Fruit fly (Drosophila melanogaster) whole organism, embryonic: Measurements from ENCODE around the gene CG14718.

Experiments used
- CG10543 ChIP-seq: fragments of 200-800 bp; sonication (Bioruptor generic); optimal IDR thresholded peaks from 3 replicates; lab custom pipeline; 2017; ENCODE audit warnings: missing biosample characterization, mild to moderate bottlenecking, missing genetic modification characterization, moderate library complexity
- CG11247 ChIP-seq: fragments of 200-800 bp; sonication (Bioruptor generic); IDR thresholded peaks from 2 replicates; pipeline ENCODE4 v1.3.6; 2022; ENCODE audit warnings: missing biosample characterization, missing genetic modification characterization
- CG13624 ChIP-seq: fragments of 200-800 bp; sonication (Bioruptor generic); optimal IDR thresholded peaks from 2 replicates; lab custom pipeline; 2016; ENCODE audit warnings: missing biosample characterization, missing genetic modification characterization
- CG15601 ChIP-seq: fragments of 200-800 bp; sonication (Bioruptor generic); optimal IDR thresholded peaks from 3 replicates; lab custom pipeline; 2019; ENCODE audit warnings: missing biosample characterization, mild to moderate bottlenecking, missing genetic modification characterization, moderate library complexity
- CG17186 ChIP-seq: fragments of 200-800 bp; sonication (Bioruptor generic); optimal IDR thresholded peaks from 3 replicates; lab custom pipeline; 2017; ENCODE audit warnings: missing biosample characterization, missing genetic modification reagents, missing genetic modification characterization
- CG17328 ChIP-seq: fragments of 200-800 bp; sonication (Bioruptor generic); IDR thresholded peaks from 2 replicates; pipeline ENCODE4 v1.3.6; 2022; ENCODE audit warnings: missing biosample characterization, missing genetic modification characterization
- CG1832 ChIP-seq: fragments of 200-800 bp; sonication (Bioruptor generic); optimal IDR thresholded peaks from 2 replicates; lab custom pipeline; 2017; ENCODE audit warnings: missing biosample characterization, mild to moderate bottlenecking, missing genetic modification characterization, inconsistent platforms
- CG2678 ChIP-seq: fragments of 200-800 bp; sonication (Bioruptor generic); optimal IDR thresholded peaks from 3 replicates; lab custom pipeline; 2019; ENCODE audit warnings: missing biosample characterization, mild to moderate bottlenecking, missing genetic modification characterization, moderate library complexity
- CG30020 ChIP-seq: fragments of 200-800 bp; optimal IDR thresholded peaks from 2 replicates; lab custom pipeline; 2019; ENCODE audit warnings: missing biosample characterization, mild to moderate bottlenecking, missing genetic modification characterization, moderate library complexity
- CG31224 ChIP-seq: fragments of 200-800 bp; sonication (Bioruptor generic); IDR thresholded peaks from 2 replicates; pipeline ENCODE4 v1.3.6; 2022; ENCODE audit warnings: missing biosample characterization, missing genetic modification characterization
- CG31441 ChIP-seq: fragments of 200-800 bp; sonication (Bioruptor generic); IDR thresholded peaks from 2 replicates; pipeline ENCODE4 v1.3.6; 2022; ENCODE audit warnings: missing biosample characterization, missing genetic modification characterization
- CG3281 ChIP-seq: fragments of 200-800 bp; sonication (Bioruptor generic); optimal IDR thresholded peaks from 3 replicates; lab custom pipeline; 2017; ENCODE audit warnings: missing biosample characterization, mild to moderate bottlenecking, missing genetic modification characterization
- CG4404 ChIP-seq: fragments of 200-800 bp; sonication (Bioruptor generic); IDR thresholded peaks from 2 replicates; pipeline ENCODE4 v1.3.6; 2022; ENCODE audit warnings: missing biosample characterization, missing genetic modification characterization
- CG6813 ChIP-seq: fragments of 200-800 bp; sonication (Bioruptor generic); optimal IDR thresholded peaks from 2 replicates; lab custom pipeline; 2017; ENCODE audit warnings: missing biosample characterization, missing genetic modification characterization, mild to moderate bottlenecking, moderate library complexity, missing genetic modification reagents
- CG7963 ChIP-seq: fragments of 200-800 bp; sonication (Bioruptor generic); IDR thresholded peaks from 3 replicates; pipeline ENCODE4 v1.3.6; 2022; ENCODE audit warnings: missing biosample characterization, missing genetic modification characterization; ENCODE audit not compliant: partially characterized antibody
- CG9817 ChIP-seq: fragments of 200-800 bp; sonication (Bioruptor generic); optimal IDR thresholded peaks from 2 replicates; lab custom pipeline; 2018; ENCODE audit warnings: missing biosample characterization, mild to moderate bottlenecking, missing genetic modification characterization, moderate library complexity
- D19A ChIP-seq: fragments of 200-800 bp; optimal IDR thresholded peaks from 3 replicates; lab custom pipeline; 2019; ENCODE audit warnings: missing biosample characterization, mild to moderate bottlenecking, missing genetic modification characterization, moderate library complexity
- Fer1 ChIP-seq: fragments of 200-800 bp; sonication (Bioruptor generic); optimal IDR thresholded peaks from 2 replicates; lab custom pipeline; 2017; ENCODE audit warnings: missing biosample characterization, mild to moderate bottlenecking, missing genetic modification characterization
- HLH4C ChIP-seq: fragments of 200-800 bp; sonication (Bioruptor generic); IDR thresholded peaks from 3 replicates; pipeline ENCODE4 v1.3.6; 2022; ENCODE audit warnings: missing biosample characterization, missing genetic modification characterization; ENCODE audit not compliant: partially characterized antibody
- Nf-YB ChIP-seq: fragments of 200-800 bp; sonication (Bioruptor generic); optimal IDR thresholded peaks from 3 replicates; lab custom pipeline; 2019; ENCODE audit warnings: missing biosample characterization, mild to moderate bottlenecking, missing genetic modification characterization, moderate library complexity
- Nf-YC ChIP-seq: fragments of 200-800 bp; optimal IDR thresholded peaks from 3 replicates; lab custom pipeline; 2019; ENCODE audit warnings: missing biosample characterization, mild to moderate bottlenecking, missing genetic modification characterization, moderate library complexity
- NfI ChIP-seq: fragments of 200-800 bp; sonication (Bioruptor generic); optimal IDR thresholded peaks from 3 replicates; lab custom pipeline; 2018; ENCODE audit warnings: missing biosample characterization, mild to moderate bottlenecking, missing genetic modification characterization, moderate library complexity
- PHDP ChIP-seq: fragments of 200-800 bp; sonication (Bioruptor generic); optimal IDR thresholded peaks from 3 replicates; lab custom pipeline; 2018; ENCODE audit warnings: missing biosample characterization, mild to moderate bottlenecking, missing genetic modification characterization, moderate library complexity
- Rfx ChIP-seq: fragments of 200-800 bp; sonication (Bioruptor generic); IDR thresholded peaks from 2 replicates; pipeline ENCODE4 v1.3.6; 2022; ENCODE audit warnings: missing biosample characterization, missing genetic modification characterization
- Sox102F ChIP-seq: fragments of 200-800 bp; sonication (Bioruptor generic); optimal IDR thresholded peaks from 2 replicates; lab custom pipeline; 2018; ENCODE audit warnings: missing biosample characterization, mild to moderate bottlenecking, missing genetic modification characterization, moderate library complexity
- Xbp1 ChIP-seq: fragments of 200-800 bp; sonication (Bioruptor generic); optimal IDR thresholded peaks from 3 replicates; lab custom pipeline; 2016; ENCODE audit warnings: missing biosample characterization, mild to moderate bottlenecking, missing genetic modification characterization
- bsh ChIP-seq, 2 experiments: fragments of 200-800 bp; sonication (Bioruptor generic); optimal IDR thresholded peaks; 2 replicates each; lab custom pipeline; 2017 to 2018; ENCODE audit warnings: mild to moderate bottlenecking in 2 of 2, missing biosample characterization in 2 of 2, missing genetic modification characterization in 2 of 2, moderate library complexity in 1 of 2
- chinmo ChIP-seq: fragments of 200-800 bp; sonication (Bioruptor generic); IDR thresholded peaks from 4 replicates; pipeline ENCODE4 v1.3.6; 2022; ENCODE audit warnings: missing biosample characterization, missing genetic modification characterization; ENCODE audit not compliant: partially characterized antibody
- crc ChIP-seq: fragments of 200-800 bp; sonication (Bioruptor generic); optimal IDR thresholded peaks from 2 replicates; lab custom pipeline; 2016; ENCODE audit warnings: missing biosample characterization, missing genetic modification characterization
- dan ChIP-seq: fragments of 200-800 bp; sonication (Bioruptor generic); IDR thresholded peaks from 2 replicates; pipeline ENCODE4 v1.3.6; 2022; ENCODE audit warnings: missing biosample characterization, missing genetic modification characterization
- dmrt11E ChIP-seq: fragments of 200-800 bp; sonication (Bioruptor generic); optimal IDR thresholded peaks from 3 replicates; lab custom pipeline; 2018; ENCODE audit warnings: missing biosample characterization, mild to moderate bottlenecking, missing genetic modification characterization, moderate library complexity
- dmrt99B ChIP-seq: fragments of 200-800 bp; sonication (Bioruptor generic); optimal IDR thresholded peaks from 2 replicates; lab custom pipeline; 2018; ENCODE audit warnings: missing biosample characterization, mild to moderate bottlenecking, missing genetic modification characterization, moderate library complexity
- dysf ChIP-seq: fragments of 200-800 bp; sonication (Bioruptor generic); IDR thresholded peaks from 3 replicates; pipeline ENCODE4 v1.3.6; 2022; ENCODE audit warnings: missing biosample characterization, missing genetic modification characterization
- grau ChIP-seq: fragments of 200-800 bp; optimal IDR thresholded peaks from 3 replicates; lab custom pipeline; 2019; ENCODE audit warnings: missing biosample characterization, mild to moderate bottlenecking, missing genetic modification characterization, moderate library complexity
- hth ChIP-seq: fragments of >200 bp; optimal IDR thresholded peaks from 2 replicates; lab custom pipeline; 2017; ENCODE audit warnings: inconsistent platforms
- lab ChIP-seq: fragments of 200-800 bp; sonication (Bioruptor generic); optimal IDR thresholded peaks from 3 replicates; lab custom pipeline; 2017; ENCODE audit warnings: missing biosample characterization, missing genetic modification characterization, mild to moderate bottlenecking, moderate library complexity, missing genetic modification reagents
- lilli ChIP-seq: fragments of 200-800 bp; sonication (Bioruptor generic); optimal IDR thresholded peaks from 3 replicates; lab custom pipeline; 2016; ENCODE audit warnings: missing biosample characterization, missing genetic modification characterization
- lmd ChIP-seq: fragments of 200-800 bp; sonication (Bioruptor generic); IDR thresholded peaks from 2 replicates; pipeline ENCODE4 v1.3.6; 2022; ENCODE audit warnings: missing biosample characterization, missing genetic modification characterization
- nmo ChIP-seq: fragments of 200-800 bp; sonication (Bioruptor generic); optimal IDR thresholded peaks from 2 replicates; lab custom pipeline; 2018; ENCODE audit warnings: missing biosample characterization, mild to moderate bottlenecking, missing genetic modification characterization, moderate library complexity
- phol ChIP-seq: fragments of 200-800 bp; sonication (Bioruptor generic); optimal IDR thresholded peaks from 3 replicates; lab custom pipeline; 2018; ENCODE audit warnings: missing biosample characterization, mild to moderate bottlenecking, missing genetic modification characterization, moderate library complexity
- pnt ChIP-seq: fragments of 200-800 bp; sonication (Bioruptor generic); optimal IDR thresholded peaks from 3 replicates; lab custom pipeline; 2016; ENCODE audit warnings: missing biosample characterization, missing genetic modification characterization
- row ChIP-seq: fragments of 200-800 bp; sonication (Bioruptor generic); IDR thresholded peaks from 3 replicates; pipeline ENCODE4 v1.3.6; 2022; ENCODE audit warnings: missing biosample characterization, missing genetic modification characterization
- scrt ChIP-seq: fragments of 200-800 bp; sonication (Bioruptor generic); optimal IDR thresholded peaks from 2 replicates; lab custom pipeline; 2018; ENCODE audit warnings: missing biosample characterization, mild to moderate bottlenecking, missing genetic modification characterization, moderate library complexity
- sens ChIP-seq: fragments of 200-800 bp; sonication (Bioruptor generic); peaks from one replicate; lab custom pipeline; 2016; ENCODE audit warnings: missing biosample characterization, missing genetic modification characterization
- slbo ChIP-seq: fragments of 200-800 bp; sonication (Bioruptor generic); IDR thresholded peaks from 2 replicates; pipeline ENCODE4 v1.3.6; 2022; ENCODE audit warnings: missing biosample characterization, missing genetic modification characterization
- ssp ChIP-seq: fragments of 200-800 bp; sonication (Bioruptor generic); IDR thresholded peaks from 2 replicates; pipeline ENCODE4 v1.3.6; 2022; ENCODE audit warnings: missing biosample characterization, missing genetic modification characterization
- unpg ChIP-seq: fragments of 200-800 bp; sonication (Bioruptor generic); optimal IDR thresholded peaks from 3 replicates; lab custom pipeline; 2018; ENCODE audit warnings: missing biosample characterization, mild to moderate bottlenecking, missing genetic modification characterization, moderate library complexity
- vfl ChIP-seq: fragments of 200-800 bp; sonication (Bioruptor generic); optimal IDR thresholded peaks from 2 replicates; lab custom pipeline; 2016; ENCODE audit warnings: missing biosample characterization, missing genetic modification characterization
- vvl ChIP-seq: fragments of 200-800 bp; sonication (Bioruptor generic); IDR thresholded peaks from 2 replicates; pipeline ENCODE4 v1.3.6; 2022; ENCODE audit warnings: missing biosample characterization, missing genetic modification characterization
- zf30C ChIP-seq: fragments of 200-800 bp; sonication (Bioruptor generic); optimal IDR thresholded peaks from 3 replicates; lab custom pipeline; 2018; ENCODE audit warnings: missing biosample characterization, mild to moderate bottlenecking, missing genetic modification characterization

CG14718 gene

DNA sequence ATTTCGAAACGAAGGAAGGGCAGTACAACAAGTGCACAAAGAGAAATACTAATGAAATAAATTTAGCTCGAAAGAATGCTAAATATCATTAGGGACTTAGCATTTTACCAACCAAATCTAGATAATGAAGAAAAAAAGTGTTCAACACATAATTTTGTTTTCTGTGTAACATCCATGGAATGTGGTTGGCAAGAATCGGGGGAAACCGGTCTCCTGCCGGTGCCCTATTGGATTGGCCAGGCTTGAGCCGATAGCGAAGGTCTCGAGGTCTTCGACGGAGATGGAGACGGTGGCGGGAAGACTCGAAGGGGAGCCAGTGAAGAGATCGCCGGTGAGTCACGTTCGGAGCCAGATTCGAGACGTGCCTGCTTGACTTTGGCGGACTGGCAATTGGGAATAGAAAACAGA lies 42.6 kb upstream of the CG14718 start (continued):
- peak; percentile 27 for TF ChIP-seq NfI (GFP tag; lab: Kevin White, UChicago)
- no peak for TF ChIP-seq dan
- peak; percentile 59 for TF ChIP-seq lab (GFP tag; lab: Kevin White, UChicago)
- TF ChIP-seq CG10543 (GFP tag; lab: Kevin White, UChicago), result peak; percentile 9
- TF ChIP-seq Nf-YB (GFP tag; lab: Kevin White, UChicago), result peak; percentile 46
- peak; percentile 84 for TF ChIP-seq zf30C (GFP tag; lab: Kevin White, UChicago)
- peak; percentile 47 for TF ChIP-seq grau (tag; lab: Kevin White, UChicago)
- TF ChIP-seq CG9817 (tag; lab: Kevin White, UChicago), result peak; percentile 10
- 0 out of 2 replicates have a peak, but pooled peaks have one; percentile 41 for TF ChIP-seq CG11247 (GFP tag; lab: Robert Waterston, UW)
- peak; percentile 55 for TF ChIP-seq CG17328 (GFP tag; lab: Robert Waterston, UW)
- TF ChIP-seq CG6813 (GFP tag; lab: Kevin White, UChicago), result no peak
- TF ChIP-seq dysf, result peak; percentile 35; the same call in 1 of the 3 replicates
- peak; percentile 29; the same call in 1 of the 2 replicates for TF ChIP-seq lmd (GFP tag; lab: Robert Waterston, UW)
- TF ChIP-seq phol (tag; lab: Kevin White, UChicago), result no peak
- TF ChIP-seq vvl, result peak; percentile 75
- TF ChIP-seq CG13624, result peak; percentile 34
- TF ChIP-seq dmrt99B, result peak; percentile 10
- peak; percentile 37; the same call in 1 of the 2 replicates for TF ChIP-seq CG31224
- no peak for TF ChIP-seq HLH4C
- TF ChIP-seq crc, result peak; percentile 18
- TF ChIP-seq lilli (GFP tag; lab: Kevin White, UChicago), result peak; percentile 61
- no peak for TF ChIP-seq Fer1 (GFP tag; lab: Kevin White, UChicago)
- TF ChIP-seq Rfx, result peak; percentile 79
- peak; percentile 10 for TF ChIP-seq Sox102F (GFP tag; lab: Kevin White, UChicago)
- peak; percentile 59 for TF ChIP-seq bsh (GFP tag; optimal IDR thresholded peaks at IDR 0.05; lab: Kevin White, UChicago)
- TF ChIP-seq Xbp1 (GFP tag; lab: Kevin White, UChicago), result peak; percentile 15
- TF ChIP-seq CG15601, result peak; percentile 2
- TF ChIP-seq slbo (GFP tag; lab: Robert Waterston, UW), result peak; percentile 73
- TF ChIP-seq CG3281 (GFP tag; lab: Kevin White, UChicago), result peak; percentile 12
- TF ChIP-seq nmo (GFP tag; lab: Kevin White, UChicago), result peak; percentile 16
- TF ChIP-seq ssp (GFP tag; lab: Robert Waterston, UW), result no peak
- peak; percentile 41 for TF ChIP-seq CG4404
- peak; percentile 48 for TF ChIP-seq unpg
- no peak for TF ChIP-seq CG7963
- TF ChIP-seq chinmo, result 0 out of 4 replicates have a peak, but pooled peaks have one; percentile 67
- TF ChIP-seq PHDP (tag; lab: Kevin White, UChicago), result peak; percentile 44
- TF ChIP-seq CG30020 (tag; lab: Kevin White, UChicago), result no peak
- TF ChIP-seq CG2678 (tag; lab: Kevin White, UChicago), result peak; percentile 52
- TF ChIP-seq hth, result no peak
- peak; percentile 35 for TF ChIP-seq pnt (GFP tag; lab: Kevin White, UChicago)
- peak; percentile 14; the same call in 1 of the 2 replicates for TF ChIP-seq CG31441 (GFP tag; lab: Robert Waterston, UW)
- no peak for TF ChIP-seq CG17186 (GFP tag; lab: Kevin White, UChicago)
- peak; percentile 10 for TF ChIP-seq D19A (tag; lab: Kevin White, UChicago)
- TF ChIP-seq vfl, result peak; percentile 38
- peak; percentile 69; the same call in 2 of the 3 replicates for TF ChIP-seq row (GFP tag; lab: Robert Waterston, UW)
- peak; percentile 45 for TF ChIP-seq dmrt11E (tag; lab: Kevin White, UChicago)
- peak; percentile 26 for TF ChIP-seq Nf-YC
- no peak for TF ChIP-seq CG1832 (GFP tag; lab: Kevin White, UChicago)
- peak; percentile 1 for TF ChIP-seq scrt (GFP tag; lab: Kevin White, UChicago)
- peak; percentile 81 for TF ChIP-seq sens (GFP tag; lab: Kevin White, UChicago)
